Worm (Caenorhabditis elegans) whole organism, L4/young adult: ENCODE measurements around the gene lgc-50.

Experiments used
- W03F9.2 ChIP-seq: fragments of 150-350 bp; optimal IDR thresholded peaks from 2 replicates; lab custom pipeline; 2014; ENCODE audit warnings: missing biosample characterization, missing genetic modification characterization
- dao-5 ChIP-seq: sonication (generic microtip); optimal IDR thresholded peaks from 2 replicates; lab custom pipeline; 2016; ENCODE audit warnings: missing genotype, missing genetic modification characterization, moderate library complexity, missing compliant biosample characterization
- him-1 ChIP-seq: sonication (generic microtip); optimal IDR thresholded peaks from 2 replicates; lab custom pipeline; 2016; ENCODE audit warnings: missing genotype, missing genetic modification reagents, missing genetic modification characterization, missing compliant biosample characterization

The lgc-50 gene

DNA sequence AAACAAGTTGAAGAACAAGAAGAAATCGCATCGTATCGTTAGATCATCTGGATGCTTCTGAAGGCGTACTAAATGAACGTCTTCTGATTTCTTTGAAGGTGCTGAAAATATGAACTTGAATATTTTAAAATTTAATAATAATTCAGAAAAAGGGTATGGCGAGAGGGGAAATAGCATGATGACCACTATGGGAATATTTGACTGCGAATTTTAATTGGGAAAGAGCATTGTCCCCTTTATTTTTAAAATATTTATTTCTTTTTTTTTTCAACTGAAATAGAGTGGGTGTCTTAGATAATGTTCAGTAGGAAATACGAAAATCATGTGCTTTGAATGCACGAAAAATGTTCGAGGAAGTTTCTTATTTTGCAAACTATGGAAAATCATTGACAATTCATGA lies at the start of gene lgc-50:
Gene lgc-50, minus strand, starts transcription at position 101 of the 400 bp plus-strand sequence.
- TF ChIP-seq him-1 (tag; lab: Kevin White, UChicago) (no peak), W03F9.2 (tag; lab: Kevin White, UChicago) (no peak), dao-5 (no peak)

DNA sequence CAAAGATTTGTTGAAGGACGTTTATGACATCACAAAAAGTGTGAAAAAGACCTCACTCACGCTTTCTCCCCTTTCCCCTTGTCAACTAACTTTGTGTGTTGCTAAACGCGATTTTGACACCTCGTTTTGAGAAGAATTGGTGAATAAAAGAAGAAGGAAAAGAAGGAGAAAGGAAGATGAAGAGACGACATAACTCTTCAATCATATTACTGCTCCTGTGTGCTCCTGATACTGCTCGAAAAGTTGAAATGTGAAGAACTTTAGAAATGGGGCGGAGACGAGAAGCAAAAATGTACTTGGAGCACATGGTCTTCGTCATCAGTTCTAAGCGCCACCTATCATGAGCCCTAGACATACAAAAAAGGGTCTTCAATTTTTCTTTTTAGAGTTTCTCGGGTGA lies 3.8 kb upstream of the lgc-50 start:
- TF ChIP-seq him-1 (tag; lab: Kevin White, UChicago) (no peak), W03F9.2 (tag; lab: Kevin White, UChicago) (no peak), dao-5 (no peak)

DNA sequence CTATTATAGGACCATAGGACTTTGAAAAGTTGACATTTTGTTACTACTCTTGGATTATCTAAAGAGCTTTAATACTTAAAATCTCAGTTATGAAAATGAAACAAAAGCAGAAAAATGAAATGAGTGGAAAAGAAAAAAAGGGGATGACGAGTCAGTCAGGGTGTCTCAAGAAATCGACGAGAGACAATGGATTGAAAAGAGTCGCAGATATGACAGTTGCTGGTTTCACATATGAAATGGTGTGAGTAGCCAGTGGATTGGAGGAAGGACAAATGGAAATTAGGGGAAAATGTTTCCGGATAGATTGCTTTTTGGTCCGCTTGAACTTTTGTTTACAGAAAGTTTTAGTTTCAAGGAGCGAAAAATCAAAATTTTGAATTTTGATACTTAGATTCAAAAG lies 1.9 kb upstream of the lgc-50 start:
- TF ChIP-seq him-1 (tag; lab: Kevin White, UChicago) (no peak), dao-5 (no peak), W03F9.2 (tag; lab: Kevin White, UChicago) (no peak)

DNA sequence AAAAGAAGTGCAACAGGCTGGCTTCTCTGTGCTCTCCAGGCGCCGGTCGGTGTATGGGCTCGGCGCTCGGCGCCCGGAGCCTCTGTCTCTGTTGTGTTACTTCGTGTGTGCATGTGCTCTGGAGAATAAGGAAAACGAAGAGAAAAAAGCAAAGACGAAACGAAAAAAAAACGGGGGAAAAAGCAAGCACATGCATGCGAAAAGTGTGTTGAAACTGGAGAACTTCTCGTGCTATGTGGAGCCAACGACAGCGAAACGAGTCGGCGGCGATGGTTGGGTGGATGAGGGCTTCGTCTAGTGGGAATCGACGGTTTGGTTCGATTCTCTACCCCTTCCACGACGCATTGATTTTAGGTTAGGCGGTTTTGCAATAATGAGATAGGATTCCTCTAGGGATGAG lies 7.9 kb downstream of the lgc-50 start:
- TF ChIP-seq W03F9.2 (tag; lab: Kevin White, UChicago), result no peak
- peak; percentile 88 for TF ChIP-seq him-1 (tag; lab: Kevin White, UChicago)

DNA sequence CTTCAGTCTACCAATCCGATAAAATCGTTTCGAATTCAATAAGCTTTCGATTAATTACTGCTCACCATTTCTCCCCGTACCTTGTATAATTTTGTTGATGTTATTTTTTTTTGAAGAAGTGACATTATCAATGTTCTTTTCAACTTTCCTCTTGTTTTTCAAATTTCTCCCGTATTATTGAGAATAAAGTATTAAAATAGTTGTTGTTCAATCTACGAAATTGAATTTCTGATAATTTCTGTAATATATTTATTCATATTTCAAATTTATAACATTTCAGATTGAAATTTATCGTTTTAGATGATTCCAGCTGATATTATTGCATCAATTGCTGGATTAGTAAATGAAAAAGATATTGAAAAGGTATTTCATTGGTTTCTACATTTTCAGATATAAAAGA lies 9.3 kb downstream of the lgc-50 start, which contains the start of gene trd-1:
Gene trd-1, plus strand, starts transcription at position 301 of the 400 bp plus-strand sequence.
- TF ChIP-seq dao-5, result no peak
- TF ChIP-seq W03F9.2 (tag; lab: Kevin White, UChicago), result no peak
- TF ChIP-seq him-1 (tag; lab: Kevin White, UChicago), result no peak

DNA sequence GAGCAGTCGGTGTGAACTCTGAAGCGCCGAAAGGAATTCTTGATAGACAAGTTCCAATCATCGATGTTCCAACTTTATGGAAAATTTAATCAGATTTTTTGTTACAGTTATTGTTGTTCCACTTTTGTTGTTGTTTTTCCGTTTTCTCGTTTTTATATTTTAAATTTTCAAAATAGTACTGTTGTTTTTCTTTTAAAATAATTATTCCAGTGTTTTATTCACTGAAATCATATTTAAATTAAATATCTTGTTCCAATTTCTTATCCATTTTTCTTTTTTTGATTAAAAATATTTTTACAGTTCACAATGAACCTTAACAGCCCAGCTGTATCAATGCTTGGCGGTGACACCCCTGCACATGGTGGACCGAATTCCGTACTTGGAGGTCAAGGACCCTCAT lies 11.5 kb downstream of the lgc-50 start, which contains the start of gene tbp-1:
Gene tbp-1, plus strand, starts transcription at position 301 of the 400 bp plus-strand sequence.
- TF ChIP-seq dao-5, result no peak
- no peak for TF ChIP-seq him-1 (tag; lab: Kevin White, UChicago)
- TF ChIP-seq W03F9.2 (tag; lab: Kevin White, UChicago), result no peak

DNA sequence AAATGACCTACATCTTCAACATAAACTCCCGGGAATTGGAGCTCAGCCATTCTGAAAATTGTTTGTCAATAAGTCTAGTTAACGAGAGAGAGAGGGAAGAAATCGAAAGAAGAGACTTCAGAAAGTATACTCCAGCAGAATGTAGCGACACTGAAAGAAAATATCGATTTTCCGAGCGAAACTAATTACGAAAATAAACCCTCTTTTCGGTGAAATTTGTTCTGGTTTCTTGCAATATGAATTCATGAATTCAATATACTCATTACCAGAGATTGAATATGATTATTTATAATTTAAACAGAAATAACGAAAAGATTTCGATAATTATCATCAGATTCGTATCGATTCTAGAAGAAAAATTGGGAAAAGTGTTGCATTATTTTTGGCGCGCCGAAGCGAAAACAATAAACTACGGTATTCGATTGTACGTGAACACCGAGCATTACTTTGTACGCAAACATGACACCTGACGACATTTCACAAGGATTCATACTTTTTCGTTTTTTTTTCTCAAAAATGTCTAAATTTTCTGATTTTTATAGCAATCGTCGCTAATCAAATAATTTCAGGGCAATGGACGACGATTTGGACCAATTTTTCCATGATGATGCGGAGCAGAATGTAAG lies 13.6 kb downstream of the lgc-50 start, which contains the start of the genes hmg-4 and T20B12.3:
Gene hmg-4, minus strand, starts transcription at position 51 of the 626 bp plus-strand sequence.
Gene T20B12.3, plus strand, starts transcription at position 570 of the 626 bp plus-strand sequence.
- TF ChIP-seq him-1 (tag; lab: Kevin White, UChicago) (no peak), W03F9.2 (tag; lab: Kevin White, UChicago) (peak; percentile 42)

DNA sequence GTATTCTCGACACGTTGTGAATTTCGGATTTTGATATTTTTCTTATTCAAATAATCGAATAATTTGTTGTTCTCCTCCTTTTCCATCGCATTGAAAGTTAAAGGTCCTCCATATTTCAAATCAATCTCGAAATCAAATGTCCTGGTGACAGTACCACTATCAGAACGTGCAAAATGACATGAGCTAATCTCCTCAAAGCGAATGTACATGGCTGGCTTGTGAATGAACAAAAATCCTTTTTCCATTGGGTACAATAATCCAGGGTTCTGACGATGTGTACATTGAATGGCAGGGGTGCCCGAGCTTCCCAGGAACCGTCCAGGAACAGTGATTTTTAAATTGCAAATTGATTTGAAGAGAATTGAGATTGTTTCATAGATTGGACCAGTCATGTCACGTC lies 15.1 kb downstream of the lgc-50 start:
- TF ChIP-seq him-1 (tag; lab: Kevin White, UChicago) (no peak), W03F9.2 (tag; lab: Kevin White, UChicago) (no peak), dao-5 (no peak)

DNA sequence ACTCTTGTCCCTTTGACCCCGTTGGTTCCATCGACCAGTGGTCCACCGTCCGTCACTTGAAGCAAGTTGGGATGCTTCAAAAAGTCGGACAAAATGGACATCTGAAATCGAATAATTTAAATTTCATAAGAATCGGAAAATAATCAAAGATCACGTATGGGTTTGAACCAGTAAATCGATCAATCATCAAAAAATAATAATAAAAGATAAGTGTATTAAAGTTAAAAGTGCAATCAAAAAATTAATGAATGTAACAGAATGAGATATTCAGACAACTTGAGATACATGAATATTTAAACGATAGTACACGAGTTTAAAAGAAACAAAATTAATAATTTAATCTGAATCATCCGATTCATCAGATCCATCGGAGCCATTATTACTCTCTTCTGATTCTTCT lies 16.3 kb downstream of the lgc-50 start, which contains the start of gene T20B12.7:
Gene T20B12.7, minus strand, starts transcription at position 101 of the 400 bp plus-strand sequence.
- TF ChIP-seq him-1 (tag; lab: Kevin White, UChicago) (no peak), W03F9.2 (tag; lab: Kevin White, UChicago) (no peak), dao-5 (no peak)

DNA sequence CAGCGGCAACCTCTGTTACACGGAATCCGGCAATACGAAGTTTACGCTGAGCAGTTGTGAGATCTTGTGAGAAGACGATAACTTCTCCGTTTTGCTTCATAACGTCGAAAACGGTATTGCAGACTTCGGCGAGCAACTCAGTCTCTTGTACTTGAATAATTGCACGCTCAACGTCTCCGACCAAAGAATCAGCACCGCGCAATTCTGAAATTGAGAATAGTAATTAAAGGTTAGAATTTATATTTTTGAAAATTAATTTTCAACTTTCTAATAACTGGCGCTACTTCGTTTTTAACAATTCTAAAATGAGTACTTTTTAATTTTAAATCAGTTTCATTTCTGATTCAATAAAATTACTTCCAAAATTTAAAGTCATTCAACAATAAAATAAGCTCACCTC lies 16.7 kb downstream of the lgc-50 start:
- no peak for TF ChIP-seq dao-5
- TF ChIP-seq W03F9.2 (tag; lab: Kevin White, UChicago), result no peak

DNA sequence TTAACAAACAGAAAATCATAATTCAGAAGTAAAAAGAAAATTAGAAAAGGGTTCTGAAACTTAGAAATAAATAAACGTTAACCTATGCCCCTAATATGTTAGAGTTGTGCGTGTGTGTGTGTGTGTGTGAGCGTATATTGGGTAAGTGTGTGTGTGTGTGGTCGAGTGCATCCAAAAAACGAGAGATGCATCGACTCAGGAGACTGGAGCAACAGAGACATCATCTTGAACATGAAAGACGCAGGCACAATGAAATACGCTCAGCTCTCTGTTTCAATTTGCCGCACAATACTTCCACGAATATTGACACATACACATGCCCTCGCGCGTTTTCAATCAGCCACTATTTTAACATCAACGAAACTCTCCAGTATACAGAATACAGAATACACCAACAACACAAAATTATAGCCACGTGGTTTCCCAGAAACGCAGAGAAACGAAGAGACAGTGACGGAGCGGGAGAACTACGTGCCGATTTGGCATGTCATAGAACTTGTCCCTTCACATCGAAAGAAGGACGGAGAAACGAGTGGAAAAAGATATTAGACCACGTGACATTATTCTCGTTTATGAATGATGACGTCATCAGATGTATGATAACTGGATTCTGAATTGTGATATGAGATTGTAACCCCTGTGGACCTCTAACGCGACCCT lies 19.0 kb downstream of the lgc-50 start:
- no peak for TF ChIP-seq him-1 (tag; lab: Kevin White, UChicago)
- no peak for TF ChIP-seq W03F9.2 (tag; lab: Kevin White, UChicago)
- TF ChIP-seq dao-5, result no peak

DNA sequence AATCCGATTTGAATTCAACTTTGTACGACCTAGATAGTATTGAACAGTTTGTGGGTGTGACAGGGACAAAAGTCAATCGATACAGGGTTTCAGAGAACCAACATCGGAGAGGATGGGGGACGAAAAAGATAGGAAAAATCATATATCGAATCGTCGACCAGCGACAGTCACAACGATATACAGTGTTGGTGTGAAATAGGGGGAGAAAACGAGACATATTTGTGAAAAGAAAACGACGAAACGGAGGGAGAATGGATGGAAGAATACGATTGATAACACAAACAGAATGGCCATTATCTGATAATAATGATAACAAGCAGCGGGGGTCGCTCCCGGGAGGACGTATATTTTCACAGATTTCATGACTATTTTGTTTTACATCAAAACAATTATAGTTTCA lies 19.8 kb downstream of the lgc-50 start:
- TF ChIP-seq W03F9.2 (tag; lab: Kevin White, UChicago) (no peak), him-1 (tag; lab: Kevin White, UChicago) (no peak), dao-5 (no peak)

DNA sequence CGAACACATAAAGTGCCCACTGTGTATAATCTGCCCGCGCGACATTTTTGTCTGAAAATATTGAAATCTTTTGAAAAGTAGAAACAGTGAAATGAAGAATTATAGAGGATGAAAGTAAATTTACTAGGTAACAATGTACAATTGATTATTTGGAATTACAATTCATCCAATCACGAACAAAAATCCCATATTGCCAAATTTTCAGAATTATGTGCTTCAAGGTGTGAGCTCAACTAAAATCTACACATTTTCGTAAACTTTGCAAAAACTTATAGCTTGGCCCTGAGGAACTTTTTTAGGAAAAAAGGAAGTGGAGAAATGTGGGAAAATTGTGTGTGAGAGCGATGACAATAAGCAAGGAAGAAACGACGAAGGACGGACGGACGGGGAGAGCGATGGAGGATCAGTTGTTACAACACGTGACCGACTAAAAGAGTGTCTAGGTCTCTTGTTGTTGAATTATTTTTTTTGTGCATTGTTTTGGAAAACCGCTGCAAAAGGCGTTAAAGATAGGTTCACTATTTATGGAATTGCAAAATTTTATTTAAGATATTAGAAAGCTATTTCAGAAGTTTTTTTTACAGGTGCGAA lies 20.5 kb downstream of the lgc-50 start, which contains the start of gene mml-1:
Gene mml-1, minus strand, starts transcription at position 51 of the 591 bp plus-strand sequence.
- TF ChIP-seq W03F9.2 (tag; lab: Kevin White, UChicago) (no peak), him-1 (tag; lab: Kevin White, UChicago) (no peak), dao-5 (no peak)
